Worm (Caenorhabditis elegans) whole organism, midembryonic: ENCODE measurements around the gene M110.8.

Experiments used
- T22C8.4 ChIP-seq: fragments of 200-800 bp; sonication (Bioruptor generic); IDR thresholded peaks from 2 replicates; pipeline ENCODE4 v1.3.6; 2022; ENCODE audit warnings: missing genetic modification characterization, missing compliant biosample characterization
- flt-1 ChIP-seq: fragments of 200-800 bp; sonication (Bioruptor generic); IDR thresholded peaks from 2 replicates; pipeline ENCODE4 v1.3.6; 2022; ENCODE audit warnings: missing genetic modification characterization, missing compliant biosample characterization
- klf-2 ChIP-seq: fragments of 200-800 bp; sonication (Bioruptor generic); conservative IDR thresholded peaks from 2 replicates; pipeline ENCODE4 v1.3.6; 2022; ENCODE audit warnings: missing genetic modification reagents, missing genetic modification characterization, missing compliant biosample characterization
- med-1 ChIP-seq: sonication (generic microtip); optimal IDR thresholded peaks from 2 replicates; lab custom pipeline; 2017; ENCODE audit warnings: missing genetic modification characterization, mild to moderate bottlenecking, missing compliant biosample characterization, antibody characterized with exemption, missing genetic modification reagents; ENCODE audit not compliant: insufficient read depth
- ref-1 ChIP-seq: fragments of 200-800 bp; sonication (Bioruptor generic); conservative IDR thresholded peaks from 2 replicates; pipeline ENCODE4 v1.3.6; 2022; ENCODE audit warnings: missing genetic modification reagents, missing genetic modification characterization, missing compliant biosample characterization
- tab-1 ChIP-seq: fragments of 200-800 bp; sonication (Bioruptor generic); IDR thresholded peaks from 2 replicates; pipeline ENCODE4 v1.3.6; 2022; ENCODE audit warnings: missing genetic modification characterization, missing compliant biosample characterization
- ztf-23 ChIP-seq: fragments of 200-800 bp; sonication (Bioruptor generic); IDR thresholded peaks from 2 replicates; pipeline ENCODE4 v1.3.6; 2022; ENCODE audit warnings: missing genetic modification reagents, missing genetic modification characterization, missing compliant biosample characterization
- ztf-29 ChIP-seq: fragments of 200-800 bp; sonication (Bioruptor generic); IDR thresholded peaks from 2 replicates; pipeline ENCODE4 v1.3.6; 2022; ENCODE audit warnings: missing genetic modification reagents, missing genetic modification characterization, missing compliant biosample characterization

- TF ChIP-seq ztf-29 (no peak), flt-1 (GFP tag; lab: Robert Waterston, UW) (no peak), ref-1 (GFP tag; lab: Robert Waterston, UW) (no peak), tab-1 (GFP tag; lab: Robert Waterston, UW) (no peak), T22C8.4 (GFP tag; lab: Robert Waterston, UW) (no peak), med-1 (GFP tag; lab: Kevin White, UChicago) (no peak), ztf-23 (GFP tag; lab: Robert Waterston, UW) (no peak), klf-2 (GFP tag; lab: Robert Waterston, UW) (no peak)
Observed at ce11 chrII:8216922-8217321, 7.5 kb upstream of the M110.8 start, which contains the start of gene ifg-1.
